Worm (Caenorhabditis elegans) whole organism, mixed stage, embryonic: ENCODE data around the gene srh-290.

Experiments
- bed-3 ChIP-seq: fragments of 200-800 bp; sonication (Bioruptor generic); optimal IDR thresholded peaks from 3 replicates; lab custom pipeline; 2018; ENCODE audit warnings: mild to moderate bottlenecking, missing genetic modification characterization, moderate library complexity, missing compliant biosample characterization
- ces-1 ChIP-seq: fragments of 150-350 bp; optimal IDR thresholded peaks from 2 replicates; lab custom pipeline; 2014; ENCODE audit warnings: missing biosample characterization, missing genetic modification reagents, missing genetic modification characterization
- elt-1 ChIP-seq: sonication (generic microtip); optimal IDR thresholded peaks from 2 replicates; lab custom pipeline; 2017; ENCODE audit warnings: missing genetic modification characterization, mild to moderate bottlenecking, missing compliant biosample characterization, antibody characterized with exemption, moderate library complexity, borderline replicate concordance; ENCODE audit not compliant: insufficient read depth
- elt-3 ChIP-seq: fragments of 150-350 bp; optimal IDR thresholded peaks from 2 replicates; lab custom pipeline; 2014; ENCODE audit warnings: missing biosample characterization, missing genetic modification characterization
- lin-32 ChIP-seq: fragments of 200-800 bp; sonication (Bioruptor generic); optimal IDR thresholded peaks from 2 replicates; lab custom pipeline; 2018; ENCODE audit warnings: mild to moderate bottlenecking, missing genetic modification characterization, missing compliant biosample characterization
- nhr-12 ChIP-seq: fragments of 150-350 bp; optimal IDR thresholded peaks from 2 replicates; lab custom pipeline; 2014; ENCODE audit warnings: missing biosample characterization, missing genetic modification characterization
- nhr-28 ChIP-seq: fragments of 150-350 bp; optimal IDR thresholded peaks from 2 replicates; lab custom pipeline; 2014; ENCODE audit warnings: missing biosample characterization, missing genetic modification characterization
- nhr-76 ChIP-seq: sonication (generic microtip); optimal IDR thresholded peaks from 2 replicates; lab custom pipeline; 2017; ENCODE audit warnings: missing biosample characterization, missing genetic modification characterization
- pha-4 ChIP-seq: fragments of 150-350 bp; optimal IDR thresholded peaks from 2 replicates; lab custom pipeline; 2018; ENCODE audit warnings: missing biosample characterization, missing genetic modification reagents, missing genetic modification characterization
- snpc-4 ChIP-seq: fragments of 150-350 bp; optimal IDR thresholded peaks from 2 replicates; lab custom pipeline; 2014; ENCODE audit warnings: missing biosample characterization, missing genetic modification characterization
- sptf-1 ChIP-seq: sonication (generic microtip); optimal IDR thresholded peaks from 2 replicates; lab custom pipeline; 2017; ENCODE audit warnings: mild to moderate bottlenecking, missing genetic modification characterization, moderate library complexity, missing compliant biosample characterization
- zip-8 ChIP-seq: fragments of 150-350 bp; optimal IDR thresholded peaks from 2 replicates; lab custom pipeline; 2014; ENCODE audit warnings: missing biosample characterization, missing genetic modification characterization
- ztf-11 ChIP-seq: fragments of 150-350 bp; optimal IDR thresholded peaks from 2 replicates; lab custom pipeline; 2014; ENCODE audit warnings: missing biosample characterization, missing genetic modification characterization

DNA sequence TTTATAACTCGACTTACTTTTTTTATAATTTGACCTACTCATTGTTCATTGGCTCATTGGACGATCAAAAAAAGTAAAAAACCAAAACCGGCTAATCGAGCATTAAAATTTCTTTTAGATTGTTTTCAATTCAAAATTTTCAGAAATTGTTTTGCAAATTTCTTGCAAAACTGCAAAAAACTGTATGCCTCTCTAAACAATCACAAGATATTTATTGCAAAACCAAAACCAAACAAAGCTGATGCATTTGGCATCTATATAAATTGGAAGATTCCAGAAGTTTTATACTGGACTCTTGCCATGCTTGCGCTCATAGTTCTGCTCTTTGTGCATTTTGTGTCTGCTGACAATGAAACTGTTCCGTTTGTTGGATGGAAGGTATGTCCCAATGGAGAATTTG is 12.7 kb upstream of the srh-290 start, which contains the start of gene C47A10.12:
- no peak for TF ChIP-seq pha-4
- TF ChIP-seq nhr-28 (tag; lab: Kevin White, UChicago) = no peak
- TF ChIP-seq snpc-4 (tag; lab: Kevin White, UChicago) = no peak
- no peak for TF ChIP-seq nhr-12 (tag; lab: Kevin White, UChicago)
- TF ChIP-seq ztf-11 (tag; lab: Kevin White, UChicago) = no peak
- no peak for TF ChIP-seq elt-1 (tag; lab: Kevin White, UChicago)
- no peak for TF ChIP-seq zip-8 (tag; lab: Kevin White, UChicago)
- no peak for TF ChIP-seq nhr-76 (tag; lab: Kevin White, UChicago)
- no peak for TF ChIP-seq elt-3 (tag; lab: Kevin White, UChicago)
- no peak for TF ChIP-seq sptf-1
- TF ChIP-seq ces-1 (GFP tag; lab: Kevin White, UChicago) = no peak
- TF ChIP-seq lin-32 = no peak
- no peak for TF ChIP-seq bed-3 (GFP tag; lab: Kevin White, UChicago)
